Worm (Caenorhabditis elegans) whole organism, mixed stage, embryonic: ENCODE results near the gene F01D5.1.

Experiments
- M03D4.4 ChIP-seq: sonication (generic microtip); optimal IDR thresholded peaks from 2 replicates; lab custom pipeline; 2017; ENCODE audit warnings: mild to moderate bottlenecking, missing genetic modification characterization, missing compliant biosample characterization
- bed-3 ChIP-seq: fragments of 200-800 bp; sonication (Bioruptor generic); optimal IDR thresholded peaks from 3 replicates; lab custom pipeline; 2018; ENCODE audit warnings: mild to moderate bottlenecking, missing genetic modification characterization, moderate library complexity, missing compliant biosample characterization
- blmp-1 ChIP-seq: fragments of 150-350 bp; optimal IDR thresholded peaks from 2 replicates; lab custom pipeline; 2014; ENCODE audit warnings: missing biosample characterization, missing genetic modification characterization
- ceh-39 ChIP-seq: fragments of 150-350 bp; optimal IDR thresholded peaks from 2 replicates; lab custom pipeline; 2014; ENCODE audit warnings: missing biosample characterization, missing genetic modification characterization
- ceh-43 ChIP-seq: fragments of 200-800 bp; sonication (Bioruptor generic); optimal IDR thresholded peaks from 2 replicates; lab custom pipeline; 2018; ENCODE audit warnings: mild to moderate bottlenecking, missing genetic modification characterization, moderate library complexity, missing compliant biosample characterization
- ceh-83 ChIP-seq: fragments of 200-800 bp; sonication (Bioruptor generic); optimal IDR thresholded peaks from 2 replicates; lab custom pipeline; 2018; ENCODE audit warnings: mild to moderate bottlenecking, missing genetic modification characterization, missing compliant biosample characterization
- ces-1 ChIP-seq: fragments of 150-350 bp; optimal IDR thresholded peaks from 2 replicates; lab custom pipeline; 2014; ENCODE audit warnings: missing biosample characterization, missing genetic modification reagents, missing genetic modification characterization
- cnd-1 ChIP-seq: fragments of 200-800 bp; sonication (Bioruptor generic); optimal IDR thresholded peaks from 2 replicates; lab custom pipeline; 2018; ENCODE audit warnings: mild to moderate bottlenecking, missing genetic modification characterization, missing compliant biosample characterization
- drap-1 ChIP-seq: fragments of 200-800 bp; sonication (Bioruptor generic); optimal IDR thresholded peaks from 3 replicates; lab custom pipeline; 2018; ENCODE audit warnings: mild to moderate bottlenecking, missing genetic modification characterization, missing compliant biosample characterization
- elt-3 ChIP-seq: fragments of 150-350 bp; optimal IDR thresholded peaks from 2 replicates; lab custom pipeline; 2014; ENCODE audit warnings: missing biosample characterization, missing genetic modification characterization
- flh-1 ChIP-seq: fragments of 200-800 bp; sonication (Bioruptor generic); optimal IDR thresholded peaks from 2 replicates; lab custom pipeline; 2018; ENCODE audit warnings: mild to moderate bottlenecking, missing genetic modification characterization, moderate library complexity, missing compliant biosample characterization
- ham-2 ChIP-seq: fragments of 200-800 bp; sonication (Bioruptor generic); optimal IDR thresholded peaks from 2 replicates; lab custom pipeline; 2018; ENCODE audit warnings: mild to moderate bottlenecking, missing genetic modification characterization, missing compliant biosample characterization
- hlh-1 ChIP-seq: fragments of 150-350 bp; optimal IDR thresholded peaks from 2 replicates; lab custom pipeline; 2014; ENCODE audit warnings: missing biosample characterization, missing genetic modification reagents, missing genetic modification characterization
- lin-13 ChIP-seq: fragments of 150-350 bp; optimal IDR thresholded peaks from 2 replicates; lab custom pipeline; 2014; ENCODE audit warnings: missing biosample characterization, missing genetic modification characterization
- lin-32 ChIP-seq: fragments of 200-800 bp; sonication (Bioruptor generic); optimal IDR thresholded peaks from 2 replicates; lab custom pipeline; 2018; ENCODE audit warnings: mild to moderate bottlenecking, missing genetic modification characterization, missing compliant biosample characterization
- lsy-2 ChIP-seq: fragments of 150-350 bp; optimal IDR thresholded peaks from 2 replicates; lab custom pipeline; 2014; ENCODE audit warnings: missing biosample characterization, missing genetic modification characterization
- mab-5 ChIP-seq: fragments of 150-350 bp; optimal IDR thresholded peaks from 2 replicates; lab custom pipeline; 2014; ENCODE audit warnings: missing biosample characterization, missing genetic modification characterization
- mep-1 ChIP-seq: fragments of 150-350 bp; optimal IDR thresholded peaks from 2 replicates; lab custom pipeline; 2017; ENCODE audit warnings: missing biosample characterization, missing genetic modification reagents, missing genetic modification characterization, inconsistent platforms
- mls-2 ChIP-seq: sonication (generic microtip); optimal IDR thresholded peaks from 2 replicates; lab custom pipeline; 2016; ENCODE audit warnings: mild to moderate bottlenecking, missing genetic modification characterization, moderate library complexity, missing compliant biosample characterization
- nhr-12 ChIP-seq: fragments of 150-350 bp; optimal IDR thresholded peaks from 2 replicates; lab custom pipeline; 2014; ENCODE audit warnings: missing biosample characterization, missing genetic modification characterization
- nhr-2 ChIP-seq: fragments of 150-350 bp; optimal IDR thresholded peaks from 2 replicates; lab custom pipeline; 2014; ENCODE audit warnings: missing biosample characterization, missing genetic modification characterization
- nhr-237 ChIP-seq: fragments of 150-350 bp; optimal IDR thresholded peaks from 2 replicates; lab custom pipeline; 2014; ENCODE audit warnings: missing biosample characterization, missing genetic modification characterization
- nhr-28 ChIP-seq: fragments of 150-350 bp; optimal IDR thresholded peaks from 2 replicates; lab custom pipeline; 2014; ENCODE audit warnings: missing biosample characterization, missing genetic modification characterization
- nhr-76 ChIP-seq: sonication (generic microtip); optimal IDR thresholded peaks from 2 replicates; lab custom pipeline; 2017; ENCODE audit warnings: missing biosample characterization, missing genetic modification characterization
- pha-4 ChIP-seq: fragments of 150-350 bp; optimal IDR thresholded peaks from 2 replicates; lab custom pipeline; 2018; ENCODE audit warnings: missing biosample characterization, missing genetic modification reagents, missing genetic modification characterization
- snpc-4 ChIP-seq: fragments of 150-350 bp; optimal IDR thresholded peaks from 2 replicates; lab custom pipeline; 2014; ENCODE audit warnings: missing biosample characterization, missing genetic modification characterization
- sptf-1 ChIP-seq: sonication (generic microtip); optimal IDR thresholded peaks from 2 replicates; lab custom pipeline; 2017; ENCODE audit warnings: mild to moderate bottlenecking, missing genetic modification characterization, moderate library complexity, missing compliant biosample characterization
- tbx-8 ChIP-seq: fragments of 200-800 bp; sonication (Bioruptor generic); optimal IDR thresholded peaks from 2 replicates; lab custom pipeline; 2018; ENCODE audit warnings: mild to moderate bottlenecking, missing genetic modification characterization, moderate library complexity, missing compliant biosample characterization
- unc-120 ChIP-seq: sonication (generic microtip); optimal IDR thresholded peaks from 2 replicates; lab custom pipeline; 2017; ENCODE audit warnings: missing genetic modification characterization, missing compliant biosample characterization; ENCODE audit not compliant: poor library complexity, severe bottlenecking
- unc-39 ChIP-seq: fragments of 150-350 bp; optimal IDR thresholded peaks from 2 replicates; lab custom pipeline; 2014; ENCODE audit warnings: missing biosample characterization, missing genetic modification characterization
- unc-62 ChIP-seq: fragments of 150-350 bp; optimal IDR thresholded peaks from 2 replicates; lab custom pipeline; 2014; ENCODE audit warnings: missing biosample characterization, missing genetic modification reagents, missing genetic modification characterization
- zip-8 ChIP-seq: fragments of 150-350 bp; optimal IDR thresholded peaks from 2 replicates; lab custom pipeline; 2014; ENCODE audit warnings: missing biosample characterization, missing genetic modification characterization
- ztf-11 ChIP-seq: fragments of 150-350 bp; optimal IDR thresholded peaks from 2 replicates; lab custom pipeline; 2014; ENCODE audit warnings: missing biosample characterization, missing genetic modification characterization

F01D5.1 gene

ce11 chrII:13976161-13976560, 21.2 kb downstream of the F01D5.1 start, which contains the start of gene Y39G8B.2:
Y39G8B.2 (minus strand) TSS chrII:13976221.
- peak; percentile 66 for TF ChIP-seq ceh-39
- TF ChIP-seq pha-4 (tag; lab: Kevin White, UChicago): peak; percentile 90
- peak; percentile 96 for TF ChIP-seq unc-120 (tag; lab: Kevin White, UChicago)
- no peak for TF ChIP-seq nhr-76 (tag; lab: Kevin White, UChicago)
- peak; percentile 55 for TF ChIP-seq ces-1 (GFP tag; lab: Kevin White, UChicago)
- TF ChIP-seq ham-2 (GFP tag; lab: Kevin White, UChicago): peak; percentile 67
- peak; percentile 52 for TF ChIP-seq ceh-83 (GFP tag; lab: Kevin White, UChicago)
- peak; percentile 34 for TF ChIP-seq M03D4.4 (tag; lab: Kevin White, UChicago)
- no peak for TF ChIP-seq flh-1 (GFP tag; lab: Kevin White, UChicago)
- TF ChIP-seq zip-8: no peak
- TF ChIP-seq elt-3: no peak
- peak; percentile 78 for TF ChIP-seq cnd-1 (tag; lab: Kevin White, UChicago)
- peak; percentile 82 for TF ChIP-seq sptf-1 (tag; lab: Kevin White, UChicago)
- peak; percentile 41 for TF ChIP-seq ztf-11
- TF ChIP-seq bed-3 (GFP tag; lab: Kevin White, UChicago): no peak
- TF ChIP-seq mls-2 (tag; lab: Kevin White, UChicago): peak; percentile 70
- peak; percentile 86 for TF ChIP-seq lsy-2 (tag; lab: Kevin White, UChicago)
- peak; percentile 82 for TF ChIP-seq mep-1 (tag; lab: Kevin White, UChicago)
- peak; percentile 13 for TF ChIP-seq unc-62 (GFP tag; lab: Kevin White, UChicago)
- TF ChIP-seq snpc-4 (tag; lab: Kevin White, UChicago): no peak
- TF ChIP-seq lin-13: peak; percentile 91
- no peak for TF ChIP-seq blmp-1 (tag; lab: Kevin White, UChicago)
- TF ChIP-seq drap-1 (GFP tag; lab: Kevin White, UChicago): peak; percentile 66
- no peak for TF ChIP-seq unc-39 (tag; lab: Kevin White, UChicago)
- TF ChIP-seq mab-5 (tag; lab: Kevin White, UChicago): no peak
- TF ChIP-seq ceh-43: peak; percentile 38
- TF ChIP-seq tbx-8 (GFP tag; lab: Kevin White, UChicago): peak; percentile 30
- TF ChIP-seq hlh-1: peak; percentile 47
- peak; percentile 79 for TF ChIP-seq nhr-237 (tag; lab: Kevin White, UChicago)
- TF ChIP-seq, all 35 proteins: peak for 20

ce11 chrII:13974136-13974535, 23.2 kb downstream of the F01D5.1 start:
- no peak for TF ChIP-seq snpc-4 (tag; lab: Kevin White, UChicago)
- TF ChIP-seq elt-3: no peak
- no peak for TF ChIP-seq ztf-11
- TF ChIP-seq unc-39 (tag; lab: Kevin White, UChicago): no peak
- no peak for TF ChIP-seq nhr-76 (tag; lab: Kevin White, UChicago)
- no peak for TF ChIP-seq ces-1 (GFP tag; lab: Kevin White, UChicago)
- no peak for TF ChIP-seq nhr-2 (tag; lab: Kevin White, UChicago)
- TF ChIP-seq mls-2 (tag; lab: Kevin White, UChicago): no peak
- no peak for TF ChIP-seq nhr-12 (tag; lab: Kevin White, UChicago)
- no peak for TF ChIP-seq pha-4 (tag; lab: Kevin White, UChicago)
- TF ChIP-seq ceh-83 (GFP tag; lab: Kevin White, UChicago): no peak
- TF ChIP-seq ham-2 (GFP tag; lab: Kevin White, UChicago): no peak
- TF ChIP-seq lsy-2 (tag; lab: Kevin White, UChicago): no peak
- no peak for TF ChIP-seq lin-32

- TF ChIP-seq ceh-39 (peak; percentile 10), mab-5 (tag; lab: Kevin White, UChicago) (no peak), mep-1 (tag; lab: Kevin White, UChicago) (no peak), unc-120 (tag; lab: Kevin White, UChicago) (no peak), unc-39 (tag; lab: Kevin White, UChicago) (no peak), cnd-1 (tag; lab: Kevin White, UChicago) (no peak), zip-8 (no peak), lin-13 (no peak), snpc-4 (tag; lab: Kevin White, UChicago) (no peak), nhr-12 (tag; lab: Kevin White, UChicago) (no peak), tbx-8 (GFP tag; lab: Kevin White, UChicago) (no peak), ceh-43 (no peak), ces-1 (GFP tag; lab: Kevin White, UChicago) (peak; percentile 46), blmp-1 (tag; lab: Kevin White, UChicago) (no peak), nhr-2 (tag; lab: Kevin White, UChicago) (peak; percentile 35), unc-62 (GFP tag; lab: Kevin White, UChicago) (no peak), drap-1 (GFP tag; lab: Kevin White, UChicago) (no peak), lsy-2 (tag; lab: Kevin White, UChicago) (no peak), nhr-28 (tag; lab: Kevin White, UChicago) (no peak)
Measured at ce11 chrII:13973514-13973913, 23.9 kb downstream of the F01D5.1 start, which contains the start of gene Y39G8B.1. Y39G8B.1 (minus strand) TSS chrII:13973812.
